Worm (Caenorhabditis elegans) whole organism, L4 larva: ENCODE results near the gene rop-1.

Experiments used
- D1046.2 ChIP-seq: fragments of 200-800 bp; sonication (Bioruptor generic); IDR thresholded peaks from 2 replicates; pipeline ENCODE4 v1.3.6; 2022; ENCODE audit warnings: missing genetic modification characterization, missing compliant biosample characterization
- F26F4.8 ChIP-seq: fragments of 200-800 bp; sonication (Bioruptor generic); conservative IDR thresholded peaks from 2 replicates; pipeline ENCODE4 v1.3.6; 2022; ENCODE audit warnings: missing genetic modification characterization, missing compliant biosample characterization
- F49E8.2 ChIP-seq: sonication (generic microtip); optimal IDR thresholded peaks from 2 replicates; lab custom pipeline; 2016; ENCODE audit warnings: missing compliant biosample characterization, mild to moderate bottlenecking, missing genetic modification characterization, borderline replicate concordance
- R02D3.7 ChIP-seq: fragments of 150-350 bp; sonication (generic microtip); optimal IDR thresholded peaks from 3 replicates; lab custom pipeline; 2014; ENCODE audit warnings: missing biosample characterization, missing genetic modification characterization
- T20F7.1 ChIP-seq: fragments of 200-800 bp; sonication (Bioruptor generic); optimal IDR thresholded peaks from 2 replicates; lab custom pipeline; 2018; ENCODE audit warnings: mild to moderate bottlenecking, missing genetic modification characterization, missing compliant biosample characterization
- T26A8.4 ChIP-seq: fragments of 200-800 bp; sonication (Bioruptor generic); IDR thresholded peaks from 2 replicates; pipeline ENCODE4 v1.3.6; 2022; ENCODE audit warnings: missing genetic modification characterization, missing compliant biosample characterization
- Y75B8A.6 ChIP-seq: fragments of 200-800 bp; sonication (Bioruptor generic); IDR thresholded peaks from 2 replicates; pipeline ENCODE4 v1.3.6; 2022; ENCODE audit warnings: missing genetic modification reagents, missing genetic modification characterization, missing compliant biosample characterization
- ZK337.2 ChIP-seq: fragments of 200-800 bp; sonication (Bioruptor generic); IDR thresholded peaks from 2 replicates; pipeline ENCODE4 v1.3.6; 2022; ENCODE audit warnings: missing genetic modification reagents, missing genetic modification characterization, missing compliant biosample characterization
- aha-1 ChIP-seq: fragments of 150-350 bp; peaks from one replicate; lab custom pipeline; 2014; ENCODE audit warnings: missing biosample characterization, missing genetic modification characterization
- arid-1 ChIP-seq: fragments of 200-800 bp; sonication (Bioruptor generic); conservative IDR thresholded peaks from 2 replicates; pipeline ENCODE4 v1.3.6; 2022; ENCODE audit warnings: missing genetic modification reagents, missing genetic modification characterization, missing compliant biosample characterization
- ceh-28 ChIP-seq: fragments of 150-350 bp; optimal IDR thresholded peaks from 2 replicates; lab custom pipeline; 2014; ENCODE audit warnings: missing biosample characterization, missing genetic modification reagents, missing genetic modification characterization
- ceh-44 ChIP-seq: fragments of 200-800 bp; sonication (Bioruptor generic); IDR thresholded peaks from 2 replicates; pipeline ENCODE4 v1.3.6; 2022; ENCODE audit warnings: missing genetic modification reagents, missing genetic modification characterization, missing compliant biosample characterization
- ceh-62 ChIP-seq: sonication (generic microtip); optimal IDR thresholded peaks from 2 replicates; lab custom pipeline; 2017; ENCODE audit warnings: missing biosample characterization, missing genetic modification characterization
- ces-1 ChIP-seq: fragments of 150-350 bp; sonication (generic microtip); optimal IDR thresholded peaks from 4 replicates; lab custom pipeline; 2014; ENCODE audit warnings: missing biosample characterization, missing genetic modification reagents, missing genetic modification characterization
- cey-2 ChIP-seq: sonication (generic microtip); optimal IDR thresholded peaks from 3 replicates; lab custom pipeline; 2017; ENCODE audit warnings: missing genetic modification characterization, mild to moderate bottlenecking, missing compliant biosample characterization, antibody characterized with exemption, borderline replicate concordance; ENCODE audit not compliant: insufficient read depth
- daf-12 ChIP-seq: fragments of 150-350 bp; optimal IDR thresholded peaks from 2 replicates; lab custom pipeline; 2014; ENCODE audit warnings: missing biosample characterization, missing genetic modification reagents, missing genetic modification characterization
- daf-16 ChIP-seq, 3 experiments: sonication (generic microtip); optimal IDR thresholded peaks; 2 replicates each; lab custom pipeline; 2016 to 2017; ENCODE audit warnings: missing genetic modification characterization in 3 of 3, missing genetic modification reagents in 3 of 3, mild to moderate bottlenecking in 2 of 3, missing compliant biosample characterization in 2 of 3, missing biosample characterization in 1 of 3, moderate library complexity in 1 of 3
- daf-8 ChIP-seq: fragments of 200-800 bp; sonication (Bioruptor generic); IDR thresholded peaks from 2 replicates; pipeline ENCODE4 v1.3.6; 2022; ENCODE audit warnings: missing genetic modification characterization, missing compliant biosample characterization
- dmd-6 ChIP-seq: fragments of 200-800 bp; sonication (Bioruptor generic); IDR thresholded peaks from 2 replicates; pipeline ENCODE4 v1.3.6; 2022; ENCODE audit warnings: missing genetic modification reagents, missing genetic modification characterization, missing compliant biosample characterization
- dpl-1 ChIP-seq: fragments of 150-350 bp; optimal IDR thresholded peaks from 2 replicates; lab custom pipeline; 2014; ENCODE audit warnings: missing biosample characterization, missing genetic modification reagents, missing genetic modification characterization
- duxl-1 ChIP-seq: sonication (generic microtip); optimal IDR thresholded peaks from 2 replicates; lab custom pipeline; 2016; ENCODE audit warnings: mild to moderate bottlenecking, missing genetic modification characterization, moderate library complexity, missing compliant biosample characterization; ENCODE audit not compliant: poor library complexity
- dve-1 ChIP-seq: sonication (generic microtip); optimal IDR thresholded peaks from 2 replicates; lab custom pipeline; 2017; ENCODE audit warnings: antibody characterized with exemption, mild to moderate bottlenecking, missing genetic modification characterization, missing compliant biosample characterization; ENCODE audit not compliant: insufficient read depth
- egl-43 ChIP-seq: fragments of 200-800 bp; sonication (Bioruptor generic); IDR thresholded peaks from 2 replicates; pipeline ENCODE4 v1.3.6; 2022; ENCODE audit warnings: missing genetic modification reagents, missing genetic modification characterization, missing compliant biosample characterization
- gei-8 ChIP-seq: fragments of 200-800 bp; sonication (Bioruptor generic); optimal IDR thresholded peaks from 2 replicates; lab custom pipeline; 2018; ENCODE audit warnings: mild to moderate bottlenecking, missing genetic modification characterization, missing compliant biosample characterization
- hif-1 ChIP-seq, 2 experiments: sonication (generic microtip); optimal IDR thresholded peaks; 2 replicates each; lab custom pipeline; 2016 to 2017; ENCODE audit warnings: missing compliant biosample characterization in 2 of 2, missing genetic modification characterization in 2 of 2, missing genetic modification reagents in 2 of 2, missing genotype in 2 of 2, mild to moderate bottlenecking in 1 of 2
- hlh-11 ChIP-seq: fragments of 200-800 bp; sonication (Bioruptor generic); optimal IDR thresholded peaks from 2 replicates; lab custom pipeline; 2018; ENCODE audit warnings: mild to moderate bottlenecking, missing genetic modification characterization, missing compliant biosample characterization
- hlh-30 ChIP-seq: sonication (generic microtip); optimal IDR thresholded peaks from 2 replicates; lab custom pipeline; 2017; ENCODE audit warnings: antibody characterized with exemption, mild to moderate bottlenecking, missing genetic modification characterization, missing compliant biosample characterization; ENCODE audit not compliant: insufficient read depth
- hmg-1.1 ChIP-seq: fragments of 200-800 bp; sonication (Bioruptor generic); IDR thresholded peaks from 2 replicates; pipeline ENCODE4 v1.3.6; 2022; ENCODE audit warnings: missing genetic modification reagents, missing genetic modification characterization, missing compliant biosample characterization
- lin-1 ChIP-seq: fragments of 200-800 bp; sonication (Bioruptor generic); IDR thresholded peaks from 2 replicates; pipeline ENCODE4 v1.3.6; 2022; ENCODE audit warnings: missing genetic modification reagents, missing genetic modification characterization, missing compliant biosample characterization
- lin-29 ChIP-seq: fragments of 200-800 bp; sonication (Bioruptor generic); IDR thresholded peaks from 2 replicates; pipeline ENCODE4 v1.3.6; 2022; ENCODE audit warnings: missing genetic modification reagents, missing genetic modification characterization, missing compliant biosample characterization
- lin-39 ChIP-seq: fragments of 150-350 bp; optimal IDR thresholded peaks from 2 replicates; lab custom pipeline; 2014; ENCODE audit warnings: missing biosample characterization, missing genetic modification reagents, missing genetic modification characterization
- lsy-2 ChIP-seq, 2 experiments: fragments of 150-350 bp in 1 of 2; sonication (generic microtip) in 1 of 2; optimal IDR thresholded peaks; 2 replicates each; lab custom pipeline; 2014 to 2017; ENCODE audit warnings: missing biosample characterization in 2 of 2, missing genetic modification characterization in 2 of 2
- mes-2 ChIP-seq: sonication (generic microtip); optimal IDR thresholded peaks from 2 replicates; lab custom pipeline; 2016; ENCODE audit warnings: missing genotype, mild to moderate bottlenecking, missing genetic modification characterization, missing compliant biosample characterization; ENCODE audit not compliant: poor library complexity, severe bottlenecking
- mxl-3 ChIP-seq: fragments of 200-800 bp; sonication (Bioruptor generic); optimal IDR thresholded peaks from 2 replicates; lab custom pipeline; 2018; ENCODE audit warnings: mild to moderate bottlenecking, missing genetic modification characterization, missing compliant biosample characterization
- nhr-102 ChIP-seq: sonication (generic microtip); optimal IDR thresholded peaks from 2 replicates; lab custom pipeline; 2016; ENCODE audit warnings: mild to moderate bottlenecking, missing genetic modification characterization, moderate library complexity, missing compliant biosample characterization
- nhr-237 ChIP-seq: sonication (generic microtip); optimal IDR thresholded peaks from 2 replicates; lab custom pipeline; 2017; ENCODE audit warnings: missing biosample characterization, missing genetic modification characterization
- nhr-48 ChIP-seq: sonication (generic microtip); optimal IDR thresholded peaks from 2 replicates; lab custom pipeline; 2016; ENCODE audit warnings: mild to moderate bottlenecking, missing genetic modification characterization, missing compliant biosample characterization
- nhr-76 ChIP-seq: fragments of 150-350 bp; optimal IDR thresholded peaks from 2 replicates; lab custom pipeline; 2014; ENCODE audit warnings: missing biosample characterization, missing genetic modification characterization
- php-3 ChIP-seq: fragments of 200-800 bp; sonication (Bioruptor generic); IDR thresholded peaks from 2 replicates; pipeline ENCODE4 v1.3.6; 2022; ENCODE audit warnings: missing genetic modification reagents, missing genetic modification characterization, missing compliant biosample characterization
- rbr-2 ChIP-seq: sonication (generic microtip); optimal IDR thresholded peaks from 2 replicates; lab custom pipeline; 2016; ENCODE audit warnings: missing genotype, missing genetic modification characterization, missing compliant biosample characterization
- skn-1 ChIP-seq: fragments of 150-350 bp; optimal IDR thresholded peaks from 2 replicates; lab custom pipeline; 2014; ENCODE audit warnings: missing biosample characterization, missing genetic modification characterization
- snpc-4 ChIP-seq: fragments of 150-350 bp; optimal IDR thresholded peaks from 2 replicates; lab custom pipeline; 2014; ENCODE audit warnings: missing biosample characterization, missing genetic modification characterization
- zag-1 ChIP-seq: fragments of 150-350 bp; optimal IDR thresholded peaks from 2 replicates; lab custom pipeline; 2014; ENCODE audit warnings: missing biosample characterization, missing genetic modification characterization
- zfp-2 ChIP-seq: sonication (generic microtip); optimal IDR thresholded peaks from 2 replicates; lab custom pipeline; 2016; ENCODE audit warnings: mild to moderate bottlenecking, missing genetic modification characterization, missing compliant biosample characterization
- zip-11 ChIP-seq: fragments of 200-800 bp; sonication (Bioruptor generic); IDR thresholded peaks from 2 replicates; pipeline ENCODE4 v1.3.6; 2022; ENCODE audit warnings: missing genetic modification characterization, missing compliant biosample characterization
- zip-2 ChIP-seq: fragments of 150-350 bp; optimal IDR thresholded peaks from 2 replicates; lab custom pipeline; 2014; ENCODE audit warnings: missing biosample characterization, missing genetic modification characterization
- ztf-7 ChIP-seq: fragments of 150-350 bp; optimal IDR thresholded peaks from 2 replicates; lab custom pipeline; 2014; ENCODE audit warnings: missing biosample characterization, missing genetic modification characterization

The rop-1 gene

ce11 chrV:10204863-10205338 is 50.0 kb downstream of the rop-1 start, which contains the start of the genes ZK856.19 and ZK856.11 (continued):
- TF ChIP-seq zag-1 (tag; lab: Kevin White, UChicago) (no peak), lin-29 (GFP tag; lab: Robert Waterston, UW) (no peak), dpl-1 (GFP tag; lab: Kevin White, UChicago) (peak; percentile 57), ceh-44 (no peak), gei-8 (GFP tag; lab: Kevin White, UChicago) (no peak), aha-1 (tag; lab: Kevin White, UChicago) (no peak)

ce11 chrV:10203435-10204009 is 51.3 kb downstream of the rop-1 start, which contains the start of gene chpf-1:
Gene chpf-1 (minus strand): TSS chrV:10203485.
- TF ChIP-seq skn-1 (no peak), ces-1 (GFP tag; lab: Kevin White, UChicago) (no peak), nhr-102 (no peak), hlh-11 (tag; lab: Kevin White, UChicago) (peak; percentile 69), lin-1 (GFP tag; lab: Robert Waterston, UW) (0 out of 2 replicates have a peak, but pooled peaks have one; percentile 42), R02D3.7 (tag; lab: Kevin White, UChicago) (no peak), ztf-7 (tag; lab: Kevin White, UChicago) (no peak), F49E8.2 (tag; lab: Kevin White, UChicago) (no peak), egl-43 (GFP tag; lab: Robert Waterston, UW) (no peak), zip-2 (tag; lab: Kevin White, UChicago) (no peak), lin-39 (tag; lab: Kevin White, UChicago) (no peak), snpc-4 (tag; lab: Kevin White, UChicago) (no peak), lsy-2 (tag; optimal IDR thresholded peaks at IDR 0.05; lab: Kevin White, UChicago) (peak in 1 of 2 experiments; percentile 23), daf-12 (tag; lab: Kevin White, UChicago) (no peak), zip-11 (no peak), Y75B8A.6 (GFP tag; lab: Robert Waterston, UW) (no peak), cey-2 (tag; lab: Kevin White, UChicago) (no peak), zfp-2 (tag; lab: Kevin White, UChicago) (no peak), zag-1 (tag; lab: Kevin White, UChicago) (no peak), lin-29 (GFP tag; lab: Robert Waterston, UW) (no peak), ZK337.2 (GFP tag; lab: Robert Waterston, UW) (no peak), dmd-6 (GFP tag; lab: Robert Waterston, UW) (peak; percentile 33; the same call in 1 of the 2 replicates), nhr-237 (tag; lab: Kevin White, UChicago) (no peak), T26A8.4 (GFP tag; lab: Robert Waterston, UW) (no peak), hmg-1.1 (GFP tag; lab: Robert Waterston, UW) (no peak), hlh-30 (peak; percentile 39), rbr-2 (tag; lab: Kevin White, UChicago) (no peak), nhr-48 (tag; lab: Kevin White, UChicago) (no peak), D1046.2 (no peak), php-3 (no peak), dve-1 (peak; percentile 60), mxl-3 (no peak), ceh-28 (tag; lab: Kevin White, UChicago) (peak; percentile 64), ceh-62 (tag; lab: Kevin White, UChicago) (no peak), nhr-76 (tag; lab: Kevin White, UChicago) (no peak), F26F4.8 (no peak), hif-1 (tag; optimal IDR thresholded peaks at IDR 0.05; lab: Kevin White, UChicago) (no peak), T20F7.1 (GFP tag; lab: Kevin White, UChicago) (peak; percentile 23), mes-2 (tag; lab: Kevin White, UChicago) (peak; percentile 29), daf-16 (GFP tag; optimal IDR thresholded peaks at IDR 0.05; lab: Kevin White, UChicago) (no peak), daf-16 (tag; optimal IDR thresholded peaks at IDR 0.05; lab: Kevin White, UChicago) (peak; percentile 92), duxl-1 (tag; lab: Kevin White, UChicago) (peak; percentile 26), daf-8 (GFP tag; lab: Robert Waterston, UW) (no peak), dpl-1 (GFP tag; lab: Kevin White, UChicago) (no peak), arid-1 (no peak)
